Fruit fly (Drosophila melanogaster) whole organism: ENCODE measurements around the gene CG14050.

ENCODE experiments used
- CG8478 ChIP-seq: fragments of >200 bp; optimal IDR thresholded peaks from 2 replicates; lab custom pipeline; 2018; ENCODE audit warnings: inconsistent platforms
- Dll ChIP-seq: fragments of >200 bp; optimal IDR thresholded peaks from 2 replicates; lab custom pipeline; 2017
- EcR ChIP-seq, 2 experiments: fragments of >200 bp; optimal IDR thresholded peaks; 2 replicates each; lab custom pipeline; 2017; ENCODE audit warnings: missing biosample characterization in 2 of 2, missing genetic modification characterization in 2 of 2, missing genetic modification reagents in 2 of 2
- pan ChIP-seq: fragments of >200 bp; optimal IDR thresholded peaks from 2 replicates; lab custom pipeline; 2017
- psq ChIP-seq: fragments of >200 bp; optimal IDR thresholded peaks from 2 replicates; lab custom pipeline; 2017
- usp ChIP-seq: fragments of >200 bp; optimal IDR thresholded peaks from 2 replicates; lab custom pipeline; 2017; ENCODE audit warnings: missing biosample characterization, missing genetic modification characterization, mixed read lengths

The CG14050 gene

DNA sequence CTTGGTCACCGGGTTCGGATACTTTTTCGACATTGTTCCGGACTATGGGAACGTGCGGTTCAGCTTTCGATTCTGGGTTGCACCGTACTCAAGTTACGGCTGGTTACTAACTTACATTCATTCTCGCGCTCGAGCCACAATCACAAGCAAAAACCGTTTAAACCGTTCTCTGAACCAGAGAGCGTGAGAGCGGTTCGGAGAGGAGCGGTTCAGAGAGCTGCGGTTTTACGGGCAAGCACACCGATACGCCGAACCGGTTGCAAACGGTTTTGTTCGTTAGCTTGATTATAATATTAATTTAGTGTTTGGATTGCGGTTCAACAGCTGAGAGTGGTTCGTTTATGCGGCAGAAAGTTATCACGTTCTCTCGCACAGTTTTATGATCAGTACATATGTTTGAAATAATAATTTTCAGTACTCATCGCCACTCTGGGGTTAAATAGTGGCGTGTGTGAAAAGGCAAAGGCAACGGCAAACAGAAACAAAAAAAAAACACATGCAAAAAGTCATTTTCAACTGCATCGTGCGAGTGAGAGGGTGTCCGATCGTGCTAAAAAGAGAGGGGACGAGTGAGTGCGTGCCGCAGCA, at the start of gene CG14050:
TSS of gene CG14050 (minus strand) at position 560 of the 588 bp plus-strand sequence.
- TF ChIP-seq Dll (lab: Kevin White, UChicago) = no peak
- TF ChIP-seq pan = no peak
- TF ChIP-seq psq (lab: Kevin White, UChicago) = no peak
- TF ChIP-seq CG8478 = no peak
- TF ChIP-seq usp (GFP tag; lab: Kevin White, UChicago) = no peak
- TF ChIP-seq EcR (GFP tag; optimal IDR thresholded peaks at IDR 0.05; lab: Kevin White, UChicago) = no peak

dm6 chrX:2366171-2366570, 40.2 kb upstream of the CG14050 start, which contains the start of gene CG2841:
CG2841 (minus strand) TSS chrX:2366356.
- TF ChIP-seq pan (no peak), Dll (lab: Kevin White, UChicago) (peak; percentile 32)

DNA sequence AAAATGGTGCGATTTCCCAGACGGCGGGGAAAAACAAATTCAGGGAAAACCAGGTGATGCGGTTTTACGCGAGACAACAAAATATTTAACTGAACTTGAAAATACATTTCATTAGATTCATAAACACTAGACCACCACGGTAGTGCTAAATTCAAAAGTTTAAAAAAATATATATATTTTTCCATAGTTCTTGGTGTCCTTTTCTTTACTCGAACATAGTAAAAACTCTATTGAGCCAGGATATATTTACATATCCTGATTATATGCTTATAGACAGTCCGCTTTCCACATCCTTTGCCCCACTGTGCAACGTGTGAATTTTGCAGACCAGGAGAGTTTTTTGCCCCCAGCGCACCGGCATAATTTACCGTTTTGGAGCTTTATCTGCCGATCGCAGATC, 39.4 kb upstream of the CG14050 start:
- no peak for TF ChIP-seq CG8478
- TF ChIP-seq psq (lab: Kevin White, UChicago) = no peak
- no peak for TF ChIP-seq EcR (GFP tag; optimal IDR thresholded peaks at IDR 0.05; lab: Kevin White, UChicago)
- TF ChIP-seq Dll (lab: Kevin White, UChicago) = no peak
- TF ChIP-seq usp (GFP tag; lab: Kevin White, UChicago) = no peak
- no peak for TF ChIP-seq pan

DNA sequence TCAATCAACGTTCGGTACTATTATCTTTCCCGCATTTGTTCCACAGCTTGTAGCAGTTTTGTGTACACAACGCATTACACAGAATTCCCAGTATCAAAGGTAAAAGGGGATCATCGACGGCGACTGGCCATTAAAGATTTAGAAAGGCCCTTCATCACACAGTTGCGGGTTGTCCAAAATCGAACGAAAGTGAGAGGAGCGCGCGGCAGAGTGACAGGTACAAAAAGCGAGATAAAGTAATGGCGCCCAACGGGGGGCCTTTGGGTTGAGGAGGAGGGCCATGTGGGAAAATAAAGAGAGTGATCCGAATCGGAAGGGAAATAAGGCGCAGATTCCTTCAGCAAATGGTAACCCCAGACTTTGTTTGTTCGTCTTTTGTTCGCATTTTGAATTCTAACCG, 37.7 kb upstream of the CG14050 start:
- no peak for TF ChIP-seq CG8478
- no peak for TF ChIP-seq EcR (GFP tag; optimal IDR thresholded peaks at IDR 0.05; lab: Kevin White, UChicago)
- no peak for TF ChIP-seq pan
- TF ChIP-seq usp (GFP tag; lab: Kevin White, UChicago) = no peak
- TF ChIP-seq psq (lab: Kevin White, UChicago) = no peak
- TF ChIP-seq Dll (lab: Kevin White, UChicago) = no peak

DNA sequence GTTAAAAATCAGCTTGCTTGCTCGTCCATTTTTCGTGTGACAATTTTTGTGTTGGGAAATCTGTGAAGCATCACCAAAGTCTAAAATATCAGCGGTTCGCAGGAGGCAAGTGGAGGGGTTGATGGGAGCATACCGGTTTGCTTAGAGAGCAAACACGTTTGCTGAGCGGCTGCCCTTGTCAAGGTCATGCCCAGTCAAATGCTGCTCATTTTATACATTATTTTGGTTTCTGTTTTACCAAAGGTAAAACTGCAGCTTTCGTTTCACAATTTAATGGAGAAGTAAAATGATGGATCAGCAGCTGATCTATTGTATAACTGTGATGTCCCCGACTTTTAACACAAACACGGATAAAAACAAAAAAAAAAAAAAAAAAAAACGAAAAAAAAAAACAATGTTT, 36.4 kb upstream of the CG14050 start:
- TF ChIP-seq usp (GFP tag; lab: Kevin White, UChicago) (no peak), CG8478 (no peak), Dll (lab: Kevin White, UChicago) (no peak), pan (no peak), psq (lab: Kevin White, UChicago) (no peak), EcR (GFP tag; optimal IDR thresholded peaks at IDR 0.05; lab: Kevin White, UChicago) (no peak)

dm6 chrX:2360992-2361391, 35.0 kb upstream of the CG14050 start:
- TF ChIP-seq pan (no peak), EcR (GFP tag; optimal IDR thresholded peaks at IDR 0.05; lab: Kevin White, UChicago) (no peak), psq (lab: Kevin White, UChicago) (no peak), CG8478 (no peak)

dm6 chrX:2359845-2360244, 33.8 kb upstream of the CG14050 start:
- TF ChIP-seq pan (no peak), EcR (GFP tag; optimal IDR thresholded peaks at IDR 0.05; lab: Kevin White, UChicago) (no peak), Dll (lab: Kevin White, UChicago) (no peak), psq (lab: Kevin White, UChicago) (no peak), CG8478 (no peak), usp (GFP tag; lab: Kevin White, UChicago) (no peak)

dm6 chrX:2358195-2358594, 32.2 kb upstream of the CG14050 start:
- TF ChIP-seq pan (no peak), Dll (lab: Kevin White, UChicago) (no peak), CG8478 (no peak)

dm6 chrX:2356441-2356840, 30.4 kb upstream of the CG14050 start:
- TF ChIP-seq psq (lab: Kevin White, UChicago) (no peak), usp (GFP tag; lab: Kevin White, UChicago) (no peak), EcR (GFP tag; optimal IDR thresholded peaks at IDR 0.05; lab: Kevin White, UChicago) (no peak), pan (no peak), CG8478 (no peak), Dll (lab: Kevin White, UChicago) (no peak)

DNA sequence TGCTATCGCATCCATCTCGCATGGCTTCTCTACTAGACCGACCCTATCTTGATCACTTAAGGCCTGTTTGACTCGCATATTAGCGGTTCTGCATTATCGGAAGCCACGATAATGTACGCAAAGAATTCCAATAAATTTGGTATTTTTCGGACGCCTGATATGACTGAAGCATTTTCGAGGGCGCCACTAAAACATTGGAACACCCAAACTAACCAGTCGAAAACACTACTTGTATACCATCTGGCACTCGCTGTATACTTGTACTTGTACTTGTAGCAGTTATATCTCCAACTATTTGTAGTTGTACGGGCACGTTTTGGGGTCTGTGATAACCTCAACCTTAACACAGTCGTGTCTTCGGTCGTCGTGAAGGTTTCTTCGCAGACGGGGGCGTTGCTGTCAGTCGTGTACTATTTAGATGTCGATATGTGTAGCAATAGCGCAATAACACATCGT, 29.5 kb upstream of the CG14050 start:
- no peak for TF ChIP-seq Dll (lab: Kevin White, UChicago)
- TF ChIP-seq pan = no peak
- TF ChIP-seq usp (GFP tag; lab: Kevin White, UChicago) = no peak
- TF ChIP-seq CG8478 = no peak
- TF ChIP-seq EcR (GFP tag; optimal IDR thresholded peaks at IDR 0.05; lab: Kevin White, UChicago) = no peak
- no peak for TF ChIP-seq psq (lab: Kevin White, UChicago)

DNA sequence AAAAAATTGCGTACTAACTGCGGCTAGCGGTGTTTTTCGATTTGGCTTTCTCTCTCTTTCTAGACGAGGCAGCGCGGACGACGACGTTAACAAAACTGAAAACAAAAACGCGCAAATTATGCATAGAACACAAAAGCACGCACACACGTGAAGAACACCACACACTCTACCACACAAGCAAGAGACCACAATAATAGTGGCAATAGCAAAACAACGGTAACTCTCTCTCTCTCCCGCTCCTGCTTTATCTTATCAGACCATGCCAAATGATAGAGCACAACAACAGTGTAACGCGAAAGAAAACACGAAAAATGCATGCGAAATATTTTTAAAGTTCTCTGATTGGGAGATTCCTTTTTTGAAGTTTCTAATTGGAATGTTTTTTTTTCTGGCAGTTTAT, 28.2 kb upstream of the CG14050 start:
- TF ChIP-seq usp (GFP tag; lab: Kevin White, UChicago) (no peak), CG8478 (no peak), pan (no peak), EcR (GFP tag; optimal IDR thresholded peaks at IDR 0.05; lab: Kevin White, UChicago) (no peak), Dll (lab: Kevin White, UChicago) (no peak), psq (lab: Kevin White, UChicago) (no peak)

DNA sequence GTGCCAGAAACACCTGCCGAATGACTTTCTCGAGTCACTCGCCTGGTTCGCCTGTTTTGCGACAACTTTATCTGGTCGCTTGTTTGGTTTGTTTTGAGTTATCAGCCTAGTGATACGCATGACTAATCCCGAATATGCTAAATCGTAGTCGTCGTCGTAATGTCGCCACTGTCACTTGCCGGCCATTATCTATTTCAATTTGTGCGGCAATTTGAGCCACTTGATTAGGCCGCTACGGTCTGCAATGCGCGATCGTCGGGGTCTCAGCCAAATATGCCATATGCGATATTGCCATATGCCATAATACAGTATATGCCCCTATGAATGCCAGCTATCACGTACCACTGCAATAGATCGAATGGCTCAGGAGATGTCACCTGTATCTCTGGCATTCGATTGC, 26.8 kb upstream of the CG14050 start:
- TF ChIP-seq usp (GFP tag; lab: Kevin White, UChicago) (no peak), Dll (lab: Kevin White, UChicago) (no peak)

DNA sequence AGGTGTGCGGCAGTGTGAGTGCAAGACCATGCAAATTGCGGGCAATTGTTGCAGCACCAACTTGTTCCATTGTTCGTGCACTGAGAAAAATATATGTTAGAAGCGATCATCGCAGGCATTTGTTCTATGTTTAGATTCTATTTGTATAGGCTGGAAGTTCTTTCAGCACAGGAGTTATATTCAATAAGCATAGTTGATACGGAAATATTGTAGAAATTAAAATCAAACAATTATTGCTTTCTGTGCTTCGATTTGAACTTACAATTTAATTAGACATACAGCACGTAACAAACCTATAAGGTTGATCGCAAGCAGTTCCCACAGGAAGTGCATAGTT, 24.2 kb upstream of the CG14050 start:
- TF ChIP-seq psq (lab: Kevin White, UChicago) (no peak), usp (GFP tag; lab: Kevin White, UChicago) (no peak), EcR (GFP tag; optimal IDR thresholded peaks at IDR 0.05; lab: Kevin White, UChicago) (no peak), Dll (lab: Kevin White, UChicago) (no peak), CG8478 (no peak), pan (no peak)
